Fruit fly (Drosophila melanogaster) whole organism, prepupa: ENCODE results near the gene RpL17.
A peak's percentile ranks its signal among the peaks of the same experiment; 100 is the strongest.

ENCODE experiments used
- Blimp-1 ChIP-seq: fragments of 200-800 bp; sonication (Bioruptor generic); optimal IDR thresholded peaks from 3 replicates; lab custom pipeline; 2017; ENCODE audit warnings: missing biosample characterization, missing genetic modification characterization, mild to moderate bottlenecking, moderate library complexity, missing genetic modification reagents
- CG10631 ChIP-seq: fragments of 200-800 bp; sonication (Bioruptor generic); optimal IDR thresholded peaks from 2 replicates; lab custom pipeline; 2016; ENCODE audit warnings: missing biosample characterization, missing genetic modification characterization
- CG10669 ChIP-seq: fragments of 200-800 bp; sonication (Bioruptor generic); optimal IDR thresholded peaks from 3 replicates; lab custom pipeline; 2018; ENCODE audit warnings: missing biosample characterization, mild to moderate bottlenecking, missing genetic modification characterization, moderate library complexity
- CG11294 ChIP-seq: fragments of 200-800 bp; sonication (Bioruptor generic); IDR thresholded peaks from 2 replicates; pipeline ENCODE4 v1.3.6; 2022; ENCODE audit warnings: missing biosample characterization, missing genetic modification characterization
- CG11762 ChIP-seq: fragments of 200-800 bp; sonication (Bioruptor generic); optimal IDR thresholded peaks from 3 replicates; lab custom pipeline; 2016; ENCODE audit warnings: missing biosample characterization, missing genetic modification characterization; ENCODE audit not compliant: insufficient read depth
- CG11902 ChIP-seq: fragments of 200-800 bp; sonication (Bioruptor generic); optimal IDR thresholded peaks from 3 replicates; lab custom pipeline; 2016; ENCODE audit warnings: missing biosample characterization, missing genetic modification characterization
- CG1621 ChIP-seq: fragments of 200-800 bp; sonication (Bioruptor generic); optimal IDR thresholded peaks from 3 replicates; lab custom pipeline; 2018; ENCODE audit warnings: missing biosample characterization, mild to moderate bottlenecking, missing genetic modification characterization
- CG16779 ChIP-seq: fragments of 200-800 bp; sonication (Bioruptor generic); optimal IDR thresholded peaks from 3 replicates; lab custom pipeline; 2017; ENCODE audit warnings: missing biosample characterization, mild to moderate bottlenecking, missing genetic modification characterization
- CG3032 ChIP-seq: fragments of 200-800 bp; optimal IDR thresholded peaks from 2 replicates; lab custom pipeline; 2019; ENCODE audit warnings: missing biosample characterization, mild to moderate bottlenecking, missing genetic modification characterization, moderate library complexity
- CG31627 ChIP-seq: fragments of 200-800 bp; sonication (Bioruptor generic); optimal IDR thresholded peaks from 3 replicates; lab custom pipeline; 2016; ENCODE audit warnings: missing biosample characterization, missing genetic modification characterization
- CG32006 ChIP-seq: fragments of 200-800 bp; sonication (Bioruptor generic); optimal IDR thresholded peaks from 3 replicates; lab custom pipeline; 2017; ENCODE audit warnings: missing biosample characterization, mild to moderate bottlenecking, missing genetic modification characterization
- CG34406 ChIP-seq: fragments of 200-800 bp; sonication (Bioruptor generic); optimal IDR thresholded peaks from 3 replicates; lab custom pipeline; 2016; ENCODE audit warnings: missing biosample characterization, missing genetic modification characterization
- CG3919 ChIP-seq: fragments of 200-800 bp; sonication (Bioruptor generic); optimal IDR thresholded peaks from 3 replicates; lab custom pipeline; 2016; ENCODE audit warnings: missing biosample characterization, missing genetic modification characterization
- CG4318 ChIP-seq: fragments of 200-800 bp; sonication (Bioruptor generic); optimal IDR thresholded peaks from 3 replicates; lab custom pipeline; 2017; ENCODE audit warnings: missing biosample characterization, mild to moderate bottlenecking, missing genetic modification characterization
- CG6163 ChIP-seq: fragments of 200-800 bp; sonication (Bioruptor generic); IDR thresholded peaks from 3 replicates; pipeline ENCODE4 v1.3.6; 2022; ENCODE audit warnings: missing biosample characterization, missing genetic modification characterization
- CG6792 ChIP-seq: fragments of 200-800 bp; sonication (Bioruptor generic); optimal IDR thresholded peaks from 3 replicates; lab custom pipeline; 2016; ENCODE audit warnings: missing biosample characterization, missing genetic modification characterization
- CG6808 ChIP-seq: fragments of 200-800 bp; sonication (Bioruptor generic); optimal IDR thresholded peaks from 3 replicates; lab custom pipeline; 2017; ENCODE audit warnings: missing biosample characterization, missing genetic modification characterization, mild to moderate bottlenecking, moderate library complexity, missing genetic modification reagents
- CG6854 ChIP-seq: fragments of 200-800 bp; sonication (Bioruptor generic); optimal IDR thresholded peaks from 2 replicates; lab custom pipeline; 2017; ENCODE audit warnings: missing biosample characterization, mild to moderate bottlenecking, missing genetic modification characterization
- CG8319 ChIP-seq: fragments of 200-800 bp; sonication (Bioruptor generic); optimal IDR thresholded peaks from 3 replicates; lab custom pipeline; 2016; ENCODE audit warnings: missing biosample characterization, missing genetic modification characterization
- CG8632 ChIP-seq: fragments of 200-800 bp; sonication (Bioruptor generic); optimal IDR thresholded peaks from 3 replicates; lab custom pipeline; 2016; ENCODE audit warnings: missing biosample characterization, missing genetic modification characterization
- CG9139 ChIP-seq: fragments of 200-800 bp; sonication (Bioruptor generic); optimal IDR thresholded peaks from 3 replicates; lab custom pipeline; 2017; ENCODE audit warnings: missing biosample characterization, mild to moderate bottlenecking, missing genetic modification characterization
- Eip75B ChIP-seq: fragments of 200-800 bp; sonication (Bioruptor generic); optimal IDR thresholded peaks from 3 replicates; lab custom pipeline; 2016; ENCODE audit warnings: missing biosample characterization, missing genetic modification characterization
- Eip78C ChIP-seq: fragments of 200-800 bp; sonication (Bioruptor generic); peaks from one replicate; lab custom pipeline; 2016; ENCODE audit warnings: missing biosample characterization, missing genetic modification characterization
- Eip93F ChIP-seq: fragments of 200-800 bp; sonication (Bioruptor generic); optimal IDR thresholded peaks from 2 replicates; lab custom pipeline; 2016; ENCODE audit warnings: missing biosample characterization, mild to moderate bottlenecking, missing genetic modification characterization
- Ets96B ChIP-seq: fragments of 200-800 bp; optimal IDR thresholded peaks from 2 replicates; lab custom pipeline; 2019; ENCODE audit warnings: missing biosample characterization, mild to moderate bottlenecking, missing genetic modification characterization, moderate library complexity
- Gug ChIP-seq: fragments of 200-800 bp; sonication (Bioruptor generic); IDR thresholded peaks from 2 replicates; pipeline ENCODE4 v1.3.6; 2022; ENCODE audit warnings: missing biosample characterization, missing genetic modification characterization
- Hr38 ChIP-seq: sonication (Bioruptor generic); optimal IDR thresholded peaks from 2 replicates; lab custom pipeline; 2016; ENCODE audit warnings: missing biosample characterization, missing genetic modification characterization
- Hr39 ChIP-seq: fragments of 200-800 bp; sonication (Bioruptor generic); optimal IDR thresholded peaks from 2 replicates; lab custom pipeline; 2016; ENCODE audit warnings: missing biosample characterization, missing genetic modification characterization
- Hr4 ChIP-seq: fragments of 200-800 bp; sonication (Bioruptor generic); optimal IDR thresholded peaks from 3 replicates; lab custom pipeline; 2016; ENCODE audit warnings: missing biosample characterization, missing genetic modification characterization
- Met ChIP-seq: fragments of 200-800 bp; sonication (Bioruptor generic); optimal IDR thresholded peaks from 3 replicates; lab custom pipeline; 2016; ENCODE audit warnings: missing biosample characterization, missing genetic modification characterization
- OdsH ChIP-seq: fragments of 200-800 bp; sonication (Bioruptor generic); optimal IDR thresholded peaks from 3 replicates; lab custom pipeline; 2016; ENCODE audit warnings: missing biosample characterization, missing genetic modification characterization
- Sox102F ChIP-seq: fragments of 200-800 bp; sonication (Bioruptor generic); optimal IDR thresholded peaks from 2 replicates; lab custom pipeline; 2016; ENCODE audit warnings: missing biosample characterization, mild to moderate bottlenecking, missing genetic modification characterization
- Sox14 ChIP-seq: fragments of 200-800 bp; sonication (Bioruptor generic); optimal IDR thresholded peaks from 3 replicates; lab custom pipeline; 2016; ENCODE audit warnings: missing biosample characterization, missing genetic modification characterization
- Sox15 ChIP-seq: fragments of 200-800 bp; sonication (Bioruptor generic); optimal IDR thresholded peaks from 3 replicates; lab custom pipeline; 2016; ENCODE audit warnings: missing biosample characterization, missing genetic modification characterization
- acj6 ChIP-seq: fragments of 200-800 bp; sonication (Bioruptor generic); optimal IDR thresholded peaks from 3 replicates; lab custom pipeline; 2016; ENCODE audit warnings: missing biosample characterization, missing genetic modification characterization
- cyc ChIP-seq: fragments of 200-800 bp; sonication (Bioruptor generic); optimal IDR thresholded peaks from 3 replicates; lab custom pipeline; 2016; ENCODE audit warnings: missing biosample characterization, missing genetic modification characterization
- dac ChIP-seq: fragments of 200-800 bp; sonication (Bioruptor generic); optimal IDR thresholded peaks from 2 replicates; lab custom pipeline; 2017; ENCODE audit warnings: missing biosample characterization, mild to moderate bottlenecking, missing genetic modification characterization
- dsx ChIP-seq: fragments of 200-800 bp; optimal IDR thresholded peaks from 3 replicates; lab custom pipeline; 2019; ENCODE audit warnings: missing biosample characterization, mild to moderate bottlenecking, missing genetic modification characterization, moderate library complexity; ENCODE audit not compliant: poor library complexity, severe bottlenecking
- esn ChIP-seq: fragments of 200-800 bp; sonication (Bioruptor generic); optimal IDR thresholded peaks from 2 replicates; lab custom pipeline; 2016; ENCODE audit warnings: missing biosample characterization, mild to moderate bottlenecking, missing genetic modification characterization, moderate library complexity
- fd59A ChIP-seq: fragments of 200-800 bp; sonication (Bioruptor generic); optimal IDR thresholded peaks from 2 replicates; lab custom pipeline; 2017; ENCODE audit warnings: missing biosample characterization, mild to moderate bottlenecking, missing genetic modification characterization, missing genetic modification reagents
- fd85E ChIP-seq: fragments of 200-800 bp; sonication (Bioruptor generic); optimal IDR thresholded peaks from 3 replicates; lab custom pipeline; 2016; ENCODE audit warnings: missing biosample characterization, missing genetic modification characterization
- fkh ChIP-seq: fragments of 200-800 bp; sonication (Bioruptor generic); optimal IDR thresholded peaks from 3 replicates; lab custom pipeline; 2017; ENCODE audit warnings: missing biosample characterization, mild to moderate bottlenecking, missing genetic modification characterization, moderate library complexity
- lz ChIP-seq: fragments of 200-800 bp; sonication (Bioruptor generic); optimal IDR thresholded peaks from 3 replicates; lab custom pipeline; 2016; ENCODE audit warnings: missing biosample characterization, missing genetic modification characterization
- net ChIP-seq: fragments of 200-800 bp; sonication (Bioruptor generic); optimal IDR thresholded peaks from 3 replicates; lab custom pipeline; 2016; ENCODE audit warnings: missing biosample characterization, missing genetic modification characterization
- pdm3 ChIP-seq: fragments of 200-800 bp; sonication (Bioruptor generic); optimal IDR thresholded peaks from 3 replicates; lab custom pipeline; 2016; ENCODE audit warnings: missing biosample characterization, missing genetic modification characterization
- salr ChIP-seq, 2 experiments: fragments of 200-800 bp; sonication (Bioruptor generic); optimal IDR thresholded peaks; 3 replicates each; lab custom pipeline; 2016 to 2018; ENCODE audit warnings: missing biosample characterization in 2 of 2, missing genetic modification characterization in 2 of 2, mild to moderate bottlenecking in 1 of 2
- ss ChIP-seq, 2 experiments: fragments of 200-800 bp; sonication (Bioruptor generic); optimal IDR thresholded peaks; 2 replicates in 1 of 2; 3 replicates in 1 of 2; lab custom pipeline; 2017 to 2018; ENCODE audit warnings: mild to moderate bottlenecking in 2 of 2, missing biosample characterization in 2 of 2, missing genetic modification characterization in 2 of 2, moderate library complexity in 1 of 2
- svp ChIP-seq: fragments of 200-800 bp; sonication (Bioruptor generic); peaks from one replicate; lab custom pipeline; 2016; ENCODE audit warnings: missing biosample characterization, missing genetic modification characterization
- topi ChIP-seq: fragments of 200-800 bp; sonication (Bioruptor generic); optimal IDR thresholded peaks from 3 replicates; lab custom pipeline; 2016; ENCODE audit warnings: missing biosample characterization, missing genetic modification characterization
- vri ChIP-seq: fragments of 200-800 bp; sonication (Bioruptor generic); optimal IDR thresholded peaks from 3 replicates; lab custom pipeline; 2016; ENCODE audit warnings: missing biosample characterization, mild to moderate bottlenecking, missing genetic modification characterization

The RpL17 gene

dm6 chrX:6778780-6779179 lies 34.7 kb upstream of the RpL17 start:
- TF ChIP-seq fkh (GFP tag; lab: Kevin White, UChicago) (no peak), Hr38 (no peak), OdsH (GFP tag; lab: Kevin White, UChicago) (peak; percentile 32), salr (GFP tag; optimal IDR thresholded peaks at IDR 0.05; lab: Kevin White, UChicago) (no peak), CG4318 (GFP tag; lab: Kevin White, UChicago) (no peak), Hr39 (GFP tag; lab: Kevin White, UChicago) (peak; percentile 20), CG6808 (GFP tag; lab: Kevin White, UChicago) (peak; percentile 0), CG6854 (GFP tag; lab: Kevin White, UChicago) (no peak), topi (GFP tag; lab: Kevin White, UChicago) (no peak), Eip78C (GFP tag; lab: Kevin White, UChicago) (peak; percentile 78), pdm3 (peak; percentile 1), fd59A (GFP tag; lab: Kevin White, UChicago) (no peak), CG32006 (peak; percentile 21), CG1621 (tag; lab: Kevin White, UChicago) (no peak), Sox14 (GFP tag; lab: Kevin White, UChicago) (no peak), CG9139 (GFP tag; lab: Kevin White, UChicago) (no peak), lz (GFP tag; lab: Kevin White, UChicago) (peak; percentile 1), Eip93F (GFP tag; lab: Kevin White, UChicago) (no peak), net (GFP tag; lab: Kevin White, UChicago) (no peak), dac (GFP tag; lab: Kevin White, UChicago) (no peak), CG10631 (no peak), CG11902 (no peak), CG11762 (GFP tag; lab: Kevin White, UChicago) (no peak), Met (no peak), Hr4 (GFP tag; lab: Kevin White, UChicago) (peak; percentile 13), Ets96B (peak; percentile 5), CG3919 (no peak), cyc (GFP tag; lab: Kevin White, UChicago) (peak; percentile 4), CG8632 (GFP tag; lab: Kevin White, UChicago) (no peak), fd85E (no peak), acj6 (GFP tag; lab: Kevin White, UChicago) (peak; percentile 9), CG6163 (no peak), Sox102F (GFP tag; lab: Kevin White, UChicago) (no peak), svp (peak; percentile 68), dsx (no peak), CG3032 (tag; lab: Kevin White, UChicago) (no peak), CG31627 (peak; percentile 20), esn (GFP tag; lab: Kevin White, UChicago) (no peak), CG6792 (GFP tag; lab: Kevin White, UChicago) (no peak), CG10669 (peak; percentile 37), CG34406 (GFP tag; lab: Kevin White, UChicago) (no peak)

dm6 chrX:6778068-6778467 lies 34.0 kb upstream of the RpL17 start:
- TF ChIP-seq Met (peak; percentile 55), CG6163 (no peak), Gug (GFP tag; lab: Robert Waterston, UW) (no peak), Ets96B (peak; percentile 35), ss (GFP tag; optimal IDR thresholded peaks at IDR 0.05; lab: Kevin White, UChicago) (peak in 1 of 2 experiments; percentile 40), CG11294 (GFP tag; lab: Robert Waterston, UW) (no peak), CG31627 (no peak), Hr39 (GFP tag; lab: Kevin White, UChicago) (peak; percentile 3), CG32006 (peak; percentile 36), CG1621 (tag; lab: Kevin White, UChicago) (no peak), CG8319 (GFP tag; lab: Kevin White, UChicago) (no peak), vri (GFP tag; lab: Kevin White, UChicago) (no peak), CG10669 (peak; percentile 48), Blimp-1 (GFP tag; lab: Kevin White, UChicago) (no peak), fd59A (GFP tag; lab: Kevin White, UChicago) (peak; percentile 44), Eip75B (GFP tag; lab: Kevin White, UChicago) (no peak), salr (GFP tag; optimal IDR thresholded peaks at IDR 0.05; lab: Kevin White, UChicago) (no peak), CG16779 (no peak), dsx (peak; percentile 29), Hr4 (GFP tag; lab: Kevin White, UChicago) (no peak), Hr38 (no peak), Sox14 (GFP tag; lab: Kevin White, UChicago) (no peak), CG8632 (GFP tag; lab: Kevin White, UChicago) (no peak), Sox15 (GFP tag; lab: Kevin White, UChicago) (peak; percentile 2), lz (GFP tag; lab: Kevin White, UChicago) (peak; percentile 29), OdsH (GFP tag; lab: Kevin White, UChicago) (peak; percentile 19), CG6792 (GFP tag; lab: Kevin White, UChicago) (no peak)
